Worm (Caenorhabditis elegans) whole organism, early embryonic: ENCODE results near the gene sqt-1.

Experiments
- B0310.2 ChIP-seq: sonication (generic microtip); optimal IDR thresholded peaks from 2 replicates; lab custom pipeline; 2016; ENCODE audit warnings: mild to moderate bottlenecking, missing genetic modification characterization, missing compliant biosample characterization
- F13C5.2 ChIP-seq: sonication (generic microtip); optimal IDR thresholded peaks from 2 replicates; lab custom pipeline; 2017; ENCODE audit warnings: mild to moderate bottlenecking, missing genetic modification characterization, inconsistent platforms, missing compliant biosample characterization
- aly-1 ChIP-seq: sonication (generic microtip); optimal IDR thresholded peaks from 2 replicates; lab custom pipeline; 2016; ENCODE audit warnings: missing genetic modification characterization, missing compliant biosample characterization
- ama-1 ChIP-seq: fragments of 150-350 bp; optimal IDR thresholded peaks from 2 replicates; lab custom pipeline; 2014
- ceh-13 ChIP-seq: fragments of 200-800 bp; sonication (Bioruptor generic); optimal IDR thresholded peaks from 2 replicates; lab custom pipeline; 2018; ENCODE audit warnings: mild to moderate bottlenecking, missing genetic modification characterization, missing compliant biosample characterization
- ceh-36 ChIP-seq: sonication (generic microtip); optimal IDR thresholded peaks from 2 replicates; lab custom pipeline; 2016; ENCODE audit warnings: missing genetic modification characterization, inconsistent platforms, missing compliant biosample characterization
- ets-7 ChIP-seq: sonication (generic microtip); optimal IDR thresholded peaks from 2 replicates; lab custom pipeline; 2016; ENCODE audit warnings: missing genotype, missing genetic modification characterization, missing compliant biosample characterization
- flt-1 ChIP-seq: fragments of 200-800 bp; sonication (Bioruptor generic); IDR thresholded peaks from 2 replicates; pipeline ENCODE4 v1.3.6; 2022; ENCODE audit warnings: missing genetic modification characterization, missing compliant biosample characterization
- hmbx-1 ChIP-seq: sonication (generic microtip); optimal IDR thresholded peaks from 2 replicates; lab custom pipeline; 2016; ENCODE audit warnings: mild to moderate bottlenecking, missing genetic modification characterization, missing compliant biosample characterization
- hmg-4 ChIP-seq: fragments of 200-800 bp; sonication (Bioruptor generic); optimal IDR thresholded peaks from 2 replicates; lab custom pipeline; 2018; ENCODE audit warnings: mild to moderate bottlenecking, missing genetic modification characterization, missing compliant biosample characterization
- hnd-1 ChIP-seq: sonication (generic microtip); optimal IDR thresholded peaks from 2 replicates; lab custom pipeline; 2016; ENCODE audit warnings: missing genetic modification characterization, missing compliant biosample characterization
- pes-1 ChIP-seq: fragments of 200-800 bp; sonication (Bioruptor generic); IDR thresholded peaks from 2 replicates; pipeline ENCODE4 v1.3.6; 2022; ENCODE audit warnings: missing genetic modification reagents, missing genetic modification characterization, missing compliant biosample characterization
- scrt-1 ChIP-seq: fragments of 200-800 bp; sonication (Bioruptor generic); IDR thresholded peaks from 2 replicates; pipeline ENCODE4 v1.3.6; 2022; ENCODE audit warnings: missing genetic modification characterization, missing compliant biosample characterization
- sea-1 ChIP-seq: fragments of 200-800 bp; sonication (Bioruptor generic); conservative IDR thresholded peaks from 2 replicates; pipeline ENCODE4 v1.3.6; 2022; ENCODE audit warnings: missing genetic modification characterization, missing compliant biosample characterization
- tbx-11 ChIP-seq: fragments of 200-800 bp; sonication (Bioruptor generic); IDR thresholded peaks from 2 replicates; pipeline ENCODE4 v1.3.6; 2022; ENCODE audit warnings: missing genetic modification characterization, missing compliant biosample characterization
- tbx-37 ChIP-seq: fragments of 200-800 bp; sonication (Bioruptor generic); conservative IDR thresholded peaks from 2 replicates; pipeline ENCODE4 v1.3.6; 2022; ENCODE audit warnings: missing genetic modification reagents, missing genetic modification characterization, missing compliant biosample characterization
- tra-4 ChIP-seq: sonication (generic microtip); optimal IDR thresholded peaks from 2 replicates; lab custom pipeline; 2017; ENCODE audit warnings: missing genetic modification characterization, missing compliant biosample characterization

The sqt-1 gene

ce11 chrII:11361751-11362150, 24.1 kb upstream of the sqt-1 start:
- no peak for TF ChIP-seq tra-4 (tag; lab: Kevin White, UChicago)
- TF ChIP-seq F13C5.2 (tag; lab: Kevin White, UChicago): no peak
- no peak for TF ChIP-seq hmbx-1 (tag; lab: Kevin White, UChicago)
- TF ChIP-seq ets-7: no peak
- TF ChIP-seq pes-1: no peak

DNA sequence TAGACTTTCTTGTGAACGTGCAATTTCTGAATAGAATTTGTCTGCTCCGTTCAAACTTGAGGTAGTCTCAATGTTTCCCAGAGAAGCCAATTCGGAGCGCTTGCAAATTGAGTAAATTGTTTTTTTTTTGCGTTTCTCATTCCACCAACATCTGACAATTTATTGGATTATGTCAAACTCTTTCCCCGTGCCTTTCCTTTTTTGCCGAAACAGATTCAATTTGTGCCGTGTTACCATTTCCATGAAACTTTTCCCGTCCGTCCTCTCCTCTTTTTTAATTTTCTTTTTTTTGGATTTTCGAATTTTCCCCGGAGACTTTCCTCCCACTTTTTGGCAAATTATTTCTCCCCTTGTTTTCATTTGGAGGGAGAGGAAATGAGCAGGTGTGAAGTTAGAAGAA, 15.8 kb upstream of the sqt-1 start:
- TF ChIP-seq scrt-1 (GFP tag; lab: Robert Waterston, UW) (no peak), pes-1 (no peak)

- TF ChIP-seq F13C5.2 (tag; lab: Kevin White, UChicago): no peak
- no peak for TF ChIP-seq sea-1 (GFP tag; lab: Robert Waterston, UW)
Observed at ce11 chrII:11351599-11351998, 14.0 kb upstream of the sqt-1 start, which contains the start of gene clh-2. clh-2 (plus strand) TSS chrII:11351899.

ce11 chrII:11349892-11350291, 12.3 kb upstream of the sqt-1 start, which contains the start of gene dph-5:
dph-5 (plus strand) TSS chrII:11350192.
- TF ChIP-seq ets-7: no peak
- no peak for TF ChIP-seq F13C5.2 (tag; lab: Kevin White, UChicago)
- TF ChIP-seq tbx-37 (GFP tag; lab: Robert Waterston, UW): no peak
- TF ChIP-seq ceh-36 (tag; lab: Kevin White, UChicago): no peak
- TF ChIP-seq ama-1 (lab: Kevin White, UChicago): no peak
- TF ChIP-seq hnd-1: no peak
- no peak for TF ChIP-seq hmbx-1 (tag; lab: Kevin White, UChicago)
- TF ChIP-seq tbx-11: no peak
- no peak for TF ChIP-seq pes-1
- no peak for TF ChIP-seq tra-4 (tag; lab: Kevin White, UChicago)
- no peak for TF ChIP-seq sea-1 (GFP tag; lab: Robert Waterston, UW)
- no peak for TF ChIP-seq flt-1 (GFP tag; lab: Robert Waterston, UW)

ce11 chrII:11347878-11348556, 10.4 kb upstream of the sqt-1 start, which contains the start of the genes B0491.6 and pigm-1:
B0491.6 (minus strand) TSS chrII:11348343.
pigm-1 (plus strand) TSS chrII:11348445.
- TF ChIP-seq F13C5.2 (tag; lab: Kevin White, UChicago): peak; percentile 45
- TF ChIP-seq hnd-1: no peak

- TF ChIP-seq ama-1 (lab: Kevin White, UChicago) (no peak), tbx-37 (GFP tag; lab: Robert Waterston, UW) (no peak; the same call in 1 of the 2 replicates), B0310.2 (tag; lab: Kevin White, UChicago) (no peak), sea-1 (GFP tag; lab: Robert Waterston, UW) (0 out of 2 replicates have a peak, but pooled peaks have one; percentile 45), ceh-13 (GFP tag; lab: Kevin White, UChicago) (no peak), scrt-1 (GFP tag; lab: Robert Waterston, UW) (peak; percentile 20; the same call in 1 of the 2 replicates), aly-1 (tag; lab: Kevin White, UChicago) (no peak), tbx-11 (no peak), ets-7 (no peak), ceh-36 (tag; lab: Kevin White, UChicago) (peak; percentile 53), tra-4 (tag; lab: Kevin White, UChicago) (no peak), pes-1 (peak; percentile 65), hmbx-1 (tag; lab: Kevin White, UChicago) (no peak), hnd-1 (peak; percentile 22), F13C5.2 (tag; lab: Kevin White, UChicago) (peak; percentile 63), hmg-4 (GFP tag; lab: Kevin White, UChicago) (no peak), flt-1 (GFP tag; lab: Robert Waterston, UW) (peak; percentile 40; the same call in 1 of the 2 replicates)
Observed at ce11 chrII:11345570-11346029, 8.0 kb upstream of the sqt-1 start, which contains the start of gene nduf-11. nduf-11 (minus strand) TSS chrII:11345620.

DNA sequence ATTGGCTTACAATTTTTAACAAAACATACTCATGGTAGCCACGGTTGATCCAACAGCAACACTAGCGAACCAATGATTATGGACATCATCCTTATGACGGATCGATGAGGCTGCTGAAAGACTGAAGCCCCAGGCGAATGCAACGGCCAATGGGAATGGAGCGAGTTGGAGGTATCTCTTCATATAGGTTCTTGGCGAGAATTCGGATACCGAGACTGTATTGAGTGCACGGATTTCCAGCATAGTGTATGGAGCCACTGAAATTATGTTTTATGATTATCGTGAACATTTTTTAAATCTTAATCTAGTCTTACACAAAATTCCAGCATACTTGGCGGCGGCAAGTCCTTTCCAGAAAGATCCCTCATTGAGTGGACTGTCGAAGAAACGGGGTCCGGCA, 6.9 kb upstream of the sqt-1 start:
- TF ChIP-seq aly-1 (tag; lab: Kevin White, UChicago) (no peak), pes-1 (no peak), flt-1 (GFP tag; lab: Robert Waterston, UW) (no peak), hmbx-1 (tag; lab: Kevin White, UChicago) (no peak), tbx-11 (no peak), sea-1 (GFP tag; lab: Robert Waterston, UW) (no peak), B0310.2 (tag; lab: Kevin White, UChicago) (no peak), tbx-37 (GFP tag; lab: Robert Waterston, UW) (no peak), tra-4 (tag; lab: Kevin White, UChicago) (no peak)

ce11 chrII:11343300-11343869, 5.7 kb upstream of the sqt-1 start, which contains the start of gene lgc-20:
lgc-20 (minus strand) TSS chrII:11343610.
- no peak for TF ChIP-seq ceh-13 (GFP tag; lab: Kevin White, UChicago)
- no peak for TF ChIP-seq sea-1 (GFP tag; lab: Robert Waterston, UW)
- no peak for TF ChIP-seq tra-4 (tag; lab: Kevin White, UChicago)
- TF ChIP-seq pes-1: no peak
- no peak for TF ChIP-seq F13C5.2 (tag; lab: Kevin White, UChicago)
- TF ChIP-seq hmbx-1 (tag; lab: Kevin White, UChicago): no peak
- TF ChIP-seq hmg-4 (GFP tag; lab: Kevin White, UChicago): no peak
- no peak for TF ChIP-seq hnd-1
- TF ChIP-seq B0310.2 (tag; lab: Kevin White, UChicago): no peak
- TF ChIP-seq ceh-36 (tag; lab: Kevin White, UChicago): no peak
- TF ChIP-seq ama-1 (lab: Kevin White, UChicago): no peak
- no peak for TF ChIP-seq aly-1 (tag; lab: Kevin White, UChicago)
